Fruit fly (Drosophila melanogaster) whole organism, embryonic: ENCODE data around the gene CheB38c.

Experiments
- Antp ChIP-seq: fragments of 200-800 bp; sonication (Bioruptor generic); optimal IDR thresholded peaks from 3 replicates; lab custom pipeline; 2016; ENCODE audit warnings: missing biosample characterization, missing genetic modification characterization
- Atf3 ChIP-seq: fragments of 200-800 bp; sonication (Bioruptor generic); optimal IDR thresholded peaks from 3 replicates; lab custom pipeline; 2016; ENCODE audit warnings: missing biosample characterization, missing genetic modification characterization
- C15 ChIP-seq: fragments of 200-800 bp; sonication (Bioruptor generic); IDR thresholded peaks from 3 replicates; pipeline ENCODE4 v1.3.6; 2022; ENCODE audit warnings: missing biosample characterization, missing genetic modification characterization
- CG10274 ChIP-seq: fragments of 200-800 bp; sonication (Bioruptor generic); optimal IDR thresholded peaks from 3 replicates; lab custom pipeline; 2017; ENCODE audit warnings: missing biosample characterization, mild to moderate bottlenecking, missing genetic modification characterization
- CG10543 ChIP-seq: fragments of 200-800 bp; sonication (Bioruptor generic); optimal IDR thresholded peaks from 3 replicates; lab custom pipeline; 2017; ENCODE audit warnings: missing biosample characterization, mild to moderate bottlenecking, missing genetic modification characterization, moderate library complexity
- CG10959 ChIP-seq: fragments of 200-800 bp; sonication (Bioruptor generic); IDR thresholded peaks from 2 replicates; pipeline ENCODE4 v1.3.6; 2022; ENCODE audit warnings: missing biosample characterization, missing genetic modification characterization
- CG11093 ChIP-seq: fragments of 200-800 bp; sonication (Bioruptor generic); IDR thresholded peaks from 3 replicates; pipeline ENCODE4 v1.3.6; 2022; ENCODE audit warnings: missing biosample characterization, missing genetic modification characterization
- CG12219 ChIP-seq: fragments of 200-800 bp; sonication (Bioruptor generic); optimal IDR thresholded peaks from 3 replicates; lab custom pipeline; 2018; ENCODE audit warnings: missing biosample characterization, mild to moderate bottlenecking, missing genetic modification characterization
- CG14014 ChIP-seq: fragments of 200-800 bp; sonication (Bioruptor generic); IDR thresholded peaks from 2 replicates; pipeline ENCODE4 v1.3.6; 2022; ENCODE audit warnings: missing biosample characterization, missing genetic modification characterization
- CG14050 ChIP-seq: fragments of 200-800 bp; sonication (Bioruptor generic); IDR thresholded peaks from 3 replicates; pipeline ENCODE4 v1.3.6; 2022; ENCODE audit warnings: missing biosample characterization, missing genetic modification characterization
- CG14860 ChIP-seq: fragments of 200-800 bp; sonication (Bioruptor generic); IDR thresholded peaks from 3 replicates; pipeline ENCODE4 v1.3.6; 2022; ENCODE audit warnings: missing biosample characterization, missing genetic modification characterization; ENCODE audit not compliant: partially characterized antibody
- CG1602 ChIP-seq: fragments of 200-800 bp; sonication (Bioruptor generic); optimal IDR thresholded peaks from 3 replicates; lab custom pipeline; 2016; ENCODE audit warnings: missing biosample characterization, missing genetic modification characterization
- CG16779 ChIP-seq: fragments of 200-800 bp; sonication (Bioruptor generic); IDR thresholded peaks from 2 replicates; pipeline ENCODE4 v1.3.6; 2022; ENCODE audit warnings: missing biosample characterization, missing genetic modification characterization
- CG16815 ChIP-seq: fragments of 200-800 bp; sonication (Bioruptor generic); optimal IDR thresholded peaks from 3 replicates; lab custom pipeline; 2017; ENCODE audit warnings: missing biosample characterization, mild to moderate bottlenecking, missing genetic modification characterization
- CG17361 ChIP-seq: fragments of 200-800 bp; sonication (Bioruptor generic); IDR thresholded peaks from 3 replicates; pipeline ENCODE4 v1.3.6; 2022; ENCODE audit warnings: missing biosample characterization, missing genetic modification characterization
- CG17829 ChIP-seq: fragments of 200-800 bp; optimal IDR thresholded peaks from 2 replicates; lab custom pipeline; 2019; ENCODE audit warnings: missing biosample characterization, mild to moderate bottlenecking, missing genetic modification characterization, moderate library complexity
- CG18476 ChIP-seq: fragments of 200-800 bp; sonication (Bioruptor generic); optimal IDR thresholded peaks from 2 replicates; lab custom pipeline; 2016; ENCODE audit warnings: missing biosample characterization, mild to moderate bottlenecking, missing genetic modification characterization
- CG2116 ChIP-seq: fragments of 200-800 bp; sonication (Bioruptor generic); optimal IDR thresholded peaks from 3 replicates; lab custom pipeline; 2018; ENCODE audit warnings: missing biosample characterization, mild to moderate bottlenecking, missing genetic modification characterization
- CG3065 ChIP-seq: fragments of 200-800 bp; sonication (Bioruptor generic); optimal IDR thresholded peaks from 2 replicates; lab custom pipeline; 2016; ENCODE audit warnings: missing biosample characterization, missing genetic modification characterization
- CG34376 ChIP-seq: fragments of 200-800 bp; sonication (Bioruptor generic); optimal IDR thresholded peaks from 2 replicates; lab custom pipeline; 2018; ENCODE audit warnings: missing biosample characterization, mild to moderate bottlenecking, missing genetic modification characterization
- CG42726 ChIP-seq: fragments of 200-800 bp; sonication (Bioruptor generic); IDR thresholded peaks from 2 replicates; pipeline ENCODE4 v1.3.6; 2022; ENCODE audit warnings: missing biosample characterization, missing genetic modification characterization; ENCODE audit not compliant: partially characterized antibody
- CG6272 ChIP-seq: fragments of 200-800 bp; sonication (Bioruptor generic); IDR thresholded peaks from 2 replicates; pipeline ENCODE4 v1.3.6; 2022; ENCODE audit warnings: missing biosample characterization, missing genetic modification characterization
- CG8388 ChIP-seq: fragments of 200-800 bp; sonication (Bioruptor generic); optimal IDR thresholded peaks from 2 replicates; lab custom pipeline; 2019; ENCODE audit warnings: missing biosample characterization, mild to moderate bottlenecking, missing genetic modification characterization, moderate library complexity
- Camta ChIP-seq: fragments of 200-800 bp; sonication (Bioruptor generic); optimal IDR thresholded peaks from 2 replicates; lab custom pipeline; 2016; ENCODE audit warnings: missing biosample characterization, missing genetic modification characterization
- E2f1 ChIP-seq: fragments of 200-800 bp; sonication (Bioruptor generic); IDR thresholded peaks from 2 replicates; pipeline ENCODE4 v1.3.6; 2022; ENCODE audit warnings: missing biosample characterization, missing genetic modification characterization
- Ets65A ChIP-seq: fragments of 200-800 bp; sonication (Bioruptor generic); peaks from one replicate; lab custom pipeline; 2016; ENCODE audit warnings: missing biosample characterization, missing genetic modification characterization
- Gug ChIP-seq: fragments of 200-800 bp; sonication (Bioruptor generic); IDR thresholded peaks from 4 replicates; pipeline ENCODE4 v1.3.6; 2022; ENCODE audit warnings: missing biosample characterization, missing genetic modification characterization
- Kr ChIP-seq: fragments of 200-800 bp; sonication (Bioruptor generic); optimal IDR thresholded peaks from 2 replicates; lab custom pipeline; 2017; ENCODE audit warnings: missing biosample characterization, mild to moderate bottlenecking, missing genetic modification characterization
- Med ChIP-seq: fragments of 200-800 bp; sonication (Bioruptor generic); peaks from one replicate; lab custom pipeline; 2016; ENCODE audit warnings: missing biosample characterization, missing genetic modification characterization, mild to moderate bottlenecking, inconsistent platforms, moderate library complexity
- Mrtf ChIP-seq: fragments of 200-800 bp; sonication (Bioruptor generic); IDR thresholded peaks from 3 replicates; pipeline ENCODE4 v1.3.6; 2022; ENCODE audit warnings: missing biosample characterization, missing genetic modification characterization
- NK7.1 ChIP-seq: fragments of 200-800 bp; sonication (Bioruptor generic); optimal IDR thresholded peaks from 3 replicates; lab custom pipeline; 2016; ENCODE audit warnings: missing biosample characterization, missing genetic modification characterization
- Oaz ChIP-seq: fragments of 200-800 bp; sonication (Bioruptor generic); IDR thresholded peaks from 2 replicates; pipeline ENCODE4 v1.3.6; 2022; ENCODE audit warnings: missing biosample characterization, missing genetic modification characterization
- Optix ChIP-seq: fragments of 200-800 bp; sonication (Bioruptor generic); IDR thresholded peaks from 3 replicates; pipeline ENCODE4 v1.3.6; 2022; ENCODE audit warnings: missing biosample characterization, missing genetic modification characterization
- Sox100B ChIP-seq: fragments of 200-800 bp; sonication (Bioruptor generic); optimal IDR thresholded peaks from 3 replicates; lab custom pipeline; 2018; ENCODE audit warnings: missing biosample characterization, mild to moderate bottlenecking, missing genetic modification characterization
- chm ChIP-seq: fragments of 200-800 bp; sonication (Bioruptor generic); IDR thresholded peaks from 2 replicates; pipeline ENCODE4 v1.3.6; 2022; ENCODE audit warnings: missing biosample characterization, missing genetic modification characterization
- chn ChIP-seq: fragments of 200-800 bp; sonication (Bioruptor generic); optimal IDR thresholded peaks from 2 replicates; lab custom pipeline; 2016; ENCODE audit warnings: missing biosample characterization, missing genetic modification characterization
- corto ChIP-seq: fragments of 200-800 bp; sonication (Bioruptor generic); optimal IDR thresholded peaks from 2 replicates; lab custom pipeline; 2016; ENCODE audit warnings: missing biosample characterization, mild to moderate bottlenecking, missing genetic modification characterization, moderate library complexity
- crp ChIP-seq, 2 experiments: fragments of 200-800 bp; sonication (Bioruptor generic); optimal IDR thresholded peaks; 2 replicates in 1 of 2; 3 replicates in 1 of 2; lab custom pipeline; 2017; ENCODE audit warnings: missing biosample characterization in 2 of 2, missing genetic modification characterization in 2 of 2, mild to moderate bottlenecking in 1 of 2, moderate library complexity in 1 of 2
- dmrt11E ChIP-seq: fragments of 200-800 bp; sonication (Bioruptor generic); optimal IDR thresholded peaks from 3 replicates; lab custom pipeline; 2018; ENCODE audit warnings: missing biosample characterization, mild to moderate bottlenecking, missing genetic modification characterization, moderate library complexity
- dysf ChIP-seq: fragments of 200-800 bp; sonication (Bioruptor generic); IDR thresholded peaks from 3 replicates; pipeline ENCODE4 v1.3.6; 2022; ENCODE audit warnings: missing biosample characterization, missing genetic modification characterization
- eve ChIP-seq, 2 experiments: fragments of >200 bp; optimal IDR thresholded peaks; 2 replicates each; lab custom pipeline; 2017; ENCODE audit warnings: missing biosample characterization in 2 of 2, missing genetic modification characterization in 2 of 2
- exex ChIP-seq: fragments of 200-800 bp; sonication (Bioruptor generic); optimal IDR thresholded peaks from 4 replicates; lab custom pipeline; 2018; ENCODE audit warnings: missing biosample characterization, mild to moderate bottlenecking, missing genetic modification characterization, moderate library complexity
- luna ChIP-seq: fragments of 200-800 bp; sonication (Bioruptor generic); optimal IDR thresholded peaks from 2 replicates; lab custom pipeline; 2016; ENCODE audit warnings: missing biosample characterization, missing genetic modification characterization
- mirr ChIP-seq: fragments of 200-800 bp; sonication (Bioruptor generic); optimal IDR thresholded peaks from 3 replicates; lab custom pipeline; 2018; ENCODE audit warnings: missing biosample characterization, mild to moderate bottlenecking, missing genetic modification characterization
- otp ChIP-seq: fragments of 200-800 bp; sonication (Bioruptor generic); IDR thresholded peaks from 3 replicates; pipeline ENCODE4, ENCODE4 v1.3.6; 2022; ENCODE audit warnings: missing biosample characterization, missing genetic modification characterization
- schlank ChIP-seq: fragments of 200-800 bp; sonication (Bioruptor generic); optimal IDR thresholded peaks from 2 replicates; lab custom pipeline; 2018; ENCODE audit warnings: missing biosample characterization, mild to moderate bottlenecking, missing genetic modification characterization
- seq ChIP-seq: fragments of 200-800 bp; sonication (Bioruptor generic); IDR thresholded peaks from 2 replicates; pipeline ENCODE4 v1.3.6; 2022; ENCODE audit warnings: missing biosample characterization, missing genetic modification characterization
- tgo ChIP-seq: fragments of 200-800 bp; sonication (Bioruptor generic); IDR thresholded peaks from 3 replicates; pipeline ENCODE4 v1.3.6; 2022; ENCODE audit warnings: missing biosample characterization, missing genetic modification characterization
- tll ChIP-seq, 2 experiments: fragments of 200-800 bp in 1 of 2; fragments of >200 bp in 1 of 2; sonication (Bioruptor generic) in 1 of 2; optimal IDR thresholded peaks; 2 replicates each; lab custom pipeline; 2017 to 2019; ENCODE audit warnings: missing biosample characterization in 2 of 2, missing genetic modification characterization in 2 of 2, mild to moderate bottlenecking in 1 of 2, moderate library complexity in 1 of 2
- trem ChIP-seq: fragments of 200-800 bp; optimal IDR thresholded peaks from 3 replicates; lab custom pipeline; 2019; ENCODE audit warnings: missing biosample characterization, mild to moderate bottlenecking, missing genetic modification characterization, moderate library complexity
- vfl ChIP-seq: fragments of 200-800 bp; sonication (Bioruptor generic); optimal IDR thresholded peaks from 2 replicates; lab custom pipeline; 2016; ENCODE audit warnings: missing biosample characterization, missing genetic modification characterization

CheB38c gene

DNA sequence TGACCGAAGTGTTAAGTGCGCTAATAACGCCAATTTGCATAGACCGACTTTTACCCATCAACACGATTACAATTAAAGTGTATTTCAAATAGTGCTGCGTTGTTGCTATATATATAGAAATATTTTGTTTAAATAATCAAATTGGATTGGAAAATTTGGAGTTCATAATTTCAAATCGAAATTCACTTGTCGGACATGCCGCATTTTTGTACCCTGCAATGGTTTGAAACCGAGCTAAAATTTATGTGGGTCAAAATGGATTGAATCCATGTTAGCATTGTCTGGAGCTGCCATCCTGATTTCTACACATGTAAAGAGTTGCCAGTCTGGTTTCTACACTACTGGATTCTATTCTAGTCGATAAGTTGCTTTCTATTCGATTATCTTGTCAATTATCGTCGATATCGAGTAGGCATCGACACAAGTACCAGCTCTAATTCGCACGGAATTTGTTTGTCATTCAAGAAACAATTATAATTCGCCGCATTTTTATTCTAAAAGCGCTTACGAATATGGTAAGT is 33.3 kb downstream of the CheB38c start, which contains the start of gene Pomp (continued):
- TF ChIP-seq CG10543 (GFP tag; lab: Kevin White, UChicago) (peak; percentile 58), E2f1 (GFP tag; lab: Robert Waterston, UW) (peak; percentile 91), Mrtf (GFP tag; lab: Robert Waterston, UW) (peak; percentile 69; the same call in 2 of the 3 replicates), seq (GFP tag; lab: Robert Waterston, UW) (peak; percentile 74), CG18476 (GFP tag; lab: Kevin White, UChicago) (peak; percentile 70), dmrt11E (tag; lab: Kevin White, UChicago) (peak; percentile 80), otp (GFP tag; lab: Robert Waterston, UW) (peak; percentile 86), mirr (GFP tag; lab: Kevin White, UChicago) (peak; percentile 25), CG14050 (peak; percentile 84), corto (peak; percentile 80), crp (GFP tag; optimal IDR thresholded peaks at IDR 0.05; lab: Kevin White, UChicago) (peak in 1 of 2 experiments; percentile 26), trem (tag; lab: Kevin White, UChicago) (peak; percentile 93), CG17361 (peak; percentile 90), CG8388 (GFP tag; lab: Kevin White, UChicago) (peak; percentile 84), CG1602 (GFP tag; lab: Kevin White, UChicago) (peak; percentile 79), C15 (GFP tag; lab: Robert Waterston, UW) (peak; percentile 80; the same call in 1 of the 3 replicates), Optix (GFP tag; lab: Robert Waterston, UW) (peak; percentile 67; the same call in 1 of the 3 replicates), CG3065 (peak; percentile 61), Ets65A (GFP tag; lab: Kevin White, UChicago) (peak; percentile 95), NK7.1 (GFP tag; lab: Kevin White, UChicago) (no peak), CG16779 (GFP tag; lab: Robert Waterston, UW) (peak; percentile 72), tgo (GFP tag; lab: Robert Waterston, UW) (peak; percentile 90), Kr (no peak), tll (GFP tag; optimal IDR thresholded peaks at IDR 0.05; lab: Kevin White, UChicago) (no peak), Atf3 (GFP tag; lab: Kevin White, UChicago) (peak; percentile 14), chn (GFP tag; lab: Kevin White, UChicago) (peak; percentile 70), Sox100B (GFP tag; lab: Kevin White, UChicago) (peak; percentile 73), dysf (GFP tag; lab: Robert Waterston, UW) (peak; percentile 94), CG10959 (GFP tag; lab: Robert Waterston, UW) (peak; percentile 71), CG6272 (GFP tag; lab: Robert Waterston, UW) (peak; percentile 85), exex (tag; lab: Kevin White, UChicago) (peak; percentile 60), Camta (GFP tag; lab: Kevin White, UChicago) (peak; percentile 45), vfl (GFP tag; lab: Kevin White, UChicago) (peak; percentile 74), schlank (tag; lab: Kevin White, UChicago) (peak; percentile 62), CG34376 (GFP tag; lab: Kevin White, UChicago) (peak; percentile 29), CG16815 (GFP tag; lab: Kevin White, UChicago) (peak; percentile 70), CG11093 (peak; percentile 81), Gug (GFP tag; lab: Robert Waterston, UW) (peak; percentile 88), CG12219 (GFP tag; lab: Kevin White, UChicago) (peak; percentile 79), chm (GFP tag; lab: Robert Waterston, UW) (peak; percentile 72), CG14014 (peak; percentile 86), CG10274 (peak; percentile 97), Antp (GFP tag; lab: Kevin White, UChicago) (peak; percentile 63), Oaz (GFP tag; lab: Robert Waterston, UW) (peak; percentile 61), eve (GFP tag; optimal IDR thresholded peaks at IDR 0.05; lab: Kevin White, UChicago) (no peak), CG2116 (GFP tag; lab: Kevin White, UChicago) (peak; percentile 79), CG14860 (no peak), Med (peak; percentile 90), luna (GFP tag; lab: Kevin White, UChicago) (no peak), CG42726 (peak; percentile 55), CG17829 (tag; lab: Kevin White, UChicago) (peak; percentile 92)
